Worm (Caenorhabditis elegans): Measurements from ENCODE around the gene mtrr-1.

mtrr-1 gene

DNA sequence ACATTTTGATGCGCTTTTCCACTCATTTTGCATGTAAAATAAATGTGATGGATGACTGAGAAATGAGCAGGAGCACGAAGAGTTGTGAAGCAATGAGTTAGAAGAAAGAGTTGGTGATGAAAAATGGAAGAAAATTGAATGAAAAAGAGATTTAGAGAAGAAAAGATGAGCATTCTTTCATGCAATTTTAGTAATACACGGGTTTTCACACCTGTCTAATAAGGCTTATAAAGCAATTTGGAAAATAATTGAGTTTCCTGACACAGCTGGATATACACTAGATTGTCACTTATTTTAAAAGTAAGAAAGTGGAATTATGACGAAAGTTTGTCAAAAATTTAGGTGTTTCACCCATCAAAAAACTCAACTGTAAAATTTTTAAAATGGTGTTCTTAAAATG lies 25.0 kb downstream of the mtrr-1 start:
- TF ChIP-seq ets-7 (tag; optimal IDR thresholded peaks at IDR 0.05) (no peak), hmg-4 (GFP tag; optimal IDR thresholded peaks at IDR 0.05) (no peak), scrt-1 (GFP tag; IDR thresholded peaks at IDR 0.05) (no peak), hnd-1 (tag; optimal IDR thresholded peaks at IDR 0.05) (no peak), ama-1 (optimal IDR thresholded peaks at IDR 0.05) (no peak), B0310.2 (tag; optimal IDR thresholded peaks at IDR 0.05) (no peak), ceh-36 (tag; optimal IDR thresholded peaks at IDR 0.05) (no peak), sea-1 (GFP tag; conservative IDR thresholded peaks at IDR 0.05) (no peak), tra-4 (tag; optimal IDR thresholded peaks at IDR 0.05) (no peak), tbx-37 (GFP tag; conservative IDR thresholded peaks at IDR 0.05) (no peak), aly-1 (tag; optimal IDR thresholded peaks at IDR 0.05) (no peak), tbx-11 (GFP tag; IDR thresholded peaks at IDR 0.05) (no peak), F13C5.2 (tag; optimal IDR thresholded peaks at IDR 0.05) (no peak)

DNA sequence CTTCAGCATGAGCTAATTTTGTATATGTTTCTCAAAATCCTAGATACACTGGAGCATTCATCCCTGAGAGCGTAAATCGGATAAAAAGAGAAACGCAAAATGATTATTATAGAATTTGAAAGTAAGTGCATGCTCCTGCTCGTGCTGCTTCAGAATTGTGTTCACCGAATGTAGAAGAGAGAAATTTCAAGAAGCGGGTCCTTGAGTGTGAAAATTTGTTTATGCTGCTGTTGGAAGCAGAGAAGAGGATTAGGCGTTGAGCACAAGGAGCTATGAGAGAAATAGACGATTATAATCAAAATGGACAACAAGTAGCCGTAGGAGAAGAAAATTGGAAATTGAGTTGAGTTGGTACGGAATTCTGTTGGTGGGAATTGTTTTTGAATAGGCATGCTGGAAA lies 25.9 kb downstream of the mtrr-1 start:
- TF ChIP-seq scrt-1 (GFP tag; IDR thresholded peaks at IDR 0.05) (no peak), ama-1 (optimal IDR thresholded peaks at IDR 0.05) (no peak), hnd-1 (tag; optimal IDR thresholded peaks at IDR 0.05) (no peak), ceh-13 (GFP tag; optimal IDR thresholded peaks at IDR 0.05) (no peak), flt-1 (GFP tag; IDR thresholded peaks at IDR 0.05) (no peak), F13C5.2 (tag; optimal IDR thresholded peaks at IDR 0.05) (no peak)

DNA sequence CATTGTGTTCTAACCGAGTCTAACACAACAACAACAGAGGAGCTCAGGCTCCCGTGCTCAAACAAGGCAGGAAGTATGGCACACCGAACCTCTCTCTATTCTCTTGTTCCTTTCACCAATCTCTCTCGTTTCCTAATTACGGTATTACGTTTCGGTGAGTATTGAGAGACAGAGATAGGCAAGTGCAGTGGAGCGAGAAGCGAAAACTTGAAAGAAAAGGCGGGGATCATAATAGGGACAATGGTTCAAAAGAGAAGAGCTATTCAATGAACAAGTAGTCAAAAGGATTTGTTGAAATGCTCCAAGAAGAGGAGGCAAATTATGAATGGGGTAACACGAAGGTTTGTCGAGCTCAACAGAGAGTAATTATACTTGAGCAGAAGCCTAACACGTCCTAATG lies 27.6 kb downstream of the mtrr-1 start:
- no peak for TF ChIP-seq scrt-1 (GFP tag; IDR thresholded peaks at IDR 0.05)
- TF ChIP-seq flt-1 (GFP tag; IDR thresholded peaks at IDR 0.05), result no peak
- TF ChIP-seq aly-1 (tag; optimal IDR thresholded peaks at IDR 0.05), result no peak
- no peak for TF ChIP-seq tbx-37 (GFP tag; conservative IDR thresholded peaks at IDR 0.05)

DNA sequence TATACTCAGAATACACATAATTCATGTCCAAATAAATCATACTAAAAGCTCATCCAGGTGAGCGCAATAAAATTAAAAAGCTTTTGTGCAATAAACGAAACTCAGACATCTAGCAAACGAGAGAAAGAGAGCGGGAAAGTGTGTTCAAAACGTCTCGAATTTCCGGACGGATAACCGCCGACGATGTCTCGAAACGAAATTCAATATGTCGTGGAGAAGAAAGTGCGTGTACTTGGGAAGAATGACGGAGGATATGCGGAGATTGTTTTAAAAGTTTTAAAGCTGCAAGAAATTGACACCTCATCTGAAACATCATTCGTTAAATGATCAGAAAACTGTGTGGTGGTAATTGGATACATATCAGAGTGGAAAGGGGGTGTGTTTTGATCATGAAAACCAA lies 29.0 kb downstream of the mtrr-1 start:
- TF ChIP-seq ets-7 (tag; optimal IDR thresholded peaks at IDR 0.05) (no peak), tbx-11 (GFP tag; IDR thresholded peaks at IDR 0.05) (no peak), aly-1 (tag; optimal IDR thresholded peaks at IDR 0.05) (no peak), ama-1 (optimal IDR thresholded peaks at IDR 0.05) (no peak), scrt-1 (GFP tag; IDR thresholded peaks at IDR 0.05) (no peak), hmg-4 (GFP tag; optimal IDR thresholded peaks at IDR 0.05) (no peak), tra-4 (tag; optimal IDR thresholded peaks at IDR 0.05) (no peak), hnd-1 (tag; optimal IDR thresholded peaks at IDR 0.05) (no peak), ceh-36 (tag; optimal IDR thresholded peaks at IDR 0.05) (no peak), ceh-13 (GFP tag; optimal IDR thresholded peaks at IDR 0.05) (no peak), flt-1 (GFP tag; IDR thresholded peaks at IDR 0.05) (no peak), sea-1 (GFP tag; conservative IDR thresholded peaks at IDR 0.05) (no peak)

DNA sequence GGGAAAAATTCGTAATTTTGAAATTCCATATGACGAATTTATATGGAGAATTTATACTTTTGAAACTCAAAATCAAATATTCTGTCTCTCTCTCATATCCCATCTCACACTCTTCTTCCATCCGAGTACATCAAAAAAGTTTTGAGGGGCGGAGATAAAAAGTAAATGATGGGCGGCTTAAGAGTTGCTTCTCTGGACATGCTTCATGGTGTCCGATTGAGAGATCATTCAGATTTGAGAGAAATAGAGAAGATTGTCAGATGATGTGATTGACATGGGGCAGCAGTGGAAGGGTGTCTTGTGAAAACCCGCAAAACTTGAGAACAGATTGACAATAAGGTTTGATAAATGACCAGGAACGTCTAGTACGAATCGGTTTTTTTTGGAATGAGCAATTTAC lies 29.9 kb downstream of the mtrr-1 start:
- TF ChIP-seq pes-1 (GFP tag; IDR thresholded peaks at IDR 0.05) (no peak), sea-1 (GFP tag; conservative IDR thresholded peaks at IDR 0.05) (no peak), ceh-36 (tag; optimal IDR thresholded peaks at IDR 0.05) (no peak), hmg-4 (GFP tag; optimal IDR thresholded peaks at IDR 0.05) (no peak), tbx-11 (GFP tag; IDR thresholded peaks at IDR 0.05) (no peak), ets-7 (tag; optimal IDR thresholded peaks at IDR 0.05) (no peak)

DNA sequence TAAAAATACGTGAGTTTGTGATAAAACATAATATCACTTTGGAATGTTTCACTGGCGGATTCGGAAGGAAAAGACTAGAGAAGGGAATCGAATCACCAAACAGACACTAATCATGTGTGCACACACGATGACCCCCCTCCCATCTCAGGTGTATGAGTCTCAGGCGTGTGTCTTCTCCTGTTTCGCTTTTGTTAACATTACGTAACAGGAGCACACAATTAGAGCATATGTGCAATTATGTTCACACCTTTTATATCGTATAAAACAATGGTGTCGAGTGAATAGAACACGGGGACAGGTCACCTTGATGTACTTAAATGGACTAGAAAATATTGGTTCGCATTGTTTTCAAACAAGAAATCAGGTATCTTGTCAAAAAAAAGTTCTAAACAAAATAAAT lies 31.0 kb downstream of the mtrr-1 start:
- TF ChIP-seq tbx-11 (GFP tag; IDR thresholded peaks at IDR 0.05), result no peak
- TF ChIP-seq hmg-4 (GFP tag; optimal IDR thresholded peaks at IDR 0.05), result peak; percentile 25

DNA sequence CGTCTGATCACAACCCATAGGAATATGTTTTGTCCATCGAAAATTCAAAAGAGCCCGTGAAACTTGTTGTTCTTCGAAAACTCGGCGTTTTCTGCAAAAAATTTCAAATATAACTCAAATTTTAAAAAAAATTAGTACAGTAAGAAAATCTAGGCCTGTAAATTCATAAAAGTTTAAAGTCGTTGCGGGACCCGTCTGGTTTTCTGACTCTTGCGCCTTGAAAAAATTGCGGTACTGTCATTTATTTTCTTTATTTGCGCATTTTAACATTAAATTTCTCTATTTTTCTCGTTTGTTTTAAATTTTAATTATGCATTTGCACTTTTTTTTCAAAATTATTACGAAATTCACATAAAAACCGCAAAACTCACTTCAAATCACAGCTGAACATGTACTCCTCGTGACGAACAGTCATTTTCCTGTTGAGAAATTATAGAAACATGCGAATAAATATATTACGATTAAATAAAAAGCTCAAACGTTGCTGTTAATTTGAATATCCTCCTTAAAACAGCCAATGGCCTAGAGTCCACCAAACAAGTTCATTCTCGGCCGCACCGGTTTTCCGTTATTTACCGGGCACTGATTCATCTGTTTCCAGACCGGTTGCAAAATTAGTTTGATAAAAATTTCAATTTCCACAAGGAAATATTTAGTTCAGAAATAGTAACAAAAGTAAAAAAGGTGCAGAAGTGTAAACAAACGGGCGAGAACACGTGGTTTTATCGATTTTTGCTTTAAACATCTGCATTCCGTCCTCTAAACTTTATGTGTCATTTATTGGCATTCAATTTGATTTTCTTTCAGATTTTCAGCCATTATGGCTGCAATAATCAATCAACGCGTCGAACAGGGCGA lies 33.5 kb downstream of the mtrr-1 start, which contains the start of the genes csa-1 and wdfy-2:
TSS of gene csa-1 (minus strand) at position 669 of the 858 bp plus-strand sequence.
TSS of gene wdfy-2 (plus strand) at position 808 of the 858 bp plus-strand sequence.
- no peak for TF ChIP-seq ceh-13 (GFP tag; optimal IDR thresholded peaks at IDR 0.05)

DNA sequence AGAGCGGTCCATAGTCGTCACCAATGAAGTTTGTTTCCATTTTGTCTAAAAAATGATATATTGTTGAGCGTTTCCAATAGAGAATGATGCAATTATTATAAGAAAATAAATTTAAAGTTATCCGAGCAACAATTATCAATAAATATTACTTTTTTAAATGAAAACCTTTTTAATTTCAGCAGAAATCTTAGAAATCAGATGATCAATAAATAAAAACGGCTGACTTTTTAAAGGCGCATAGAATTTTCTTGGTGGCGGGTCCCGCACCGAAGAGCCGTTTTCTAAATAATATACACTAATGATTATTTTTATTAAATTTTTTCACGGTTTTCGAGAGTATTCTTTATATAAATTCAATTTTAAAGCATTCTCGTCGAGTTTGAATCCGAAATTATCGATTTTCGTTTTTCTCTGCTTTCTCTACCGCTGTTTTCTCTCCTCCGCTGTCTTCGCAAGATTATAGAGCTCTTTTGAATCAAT lies 37.1 kb downstream of the mtrr-1 start, which contains the start of gene rab-39:
TSS of gene rab-39 (minus strand) at position 51 of the 480 bp plus-strand sequence.
- TF ChIP-seq F13C5.2 (tag; optimal IDR thresholded peaks at IDR 0.05), result peak; percentile 2
- no peak for TF ChIP-seq ama-1 (optimal IDR thresholded peaks at IDR 0.05)

DNA sequence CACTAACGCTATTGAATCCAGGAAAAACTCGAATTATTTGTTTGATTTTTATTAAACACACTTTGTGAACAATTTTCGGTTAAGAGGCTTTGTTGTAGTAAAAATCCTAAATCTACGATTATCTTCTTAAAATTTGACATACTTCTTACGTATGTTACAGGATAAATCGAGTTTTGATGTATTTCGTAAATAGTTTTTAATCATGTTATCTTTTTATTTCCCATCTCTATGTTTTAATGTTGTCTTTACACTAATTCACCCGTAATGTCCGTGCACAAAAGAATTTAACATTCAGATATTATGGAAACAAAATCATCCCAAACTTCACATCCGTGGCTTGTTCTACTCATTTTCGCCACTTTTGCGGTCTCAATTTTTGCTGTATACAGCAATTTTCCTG lies 37.9 kb downstream of the mtrr-1 start, which contains the start of gene egli-1:
TSS of gene egli-1 (plus strand) at position 301 of the 400 bp plus-strand sequence.
- TF ChIP-seq aly-1 (tag; optimal IDR thresholded peaks at IDR 0.05), result no peak
- TF ChIP-seq scrt-1 (GFP tag; IDR thresholded peaks at IDR 0.05), result no peak
- no peak for TF ChIP-seq flt-1 (GFP tag; IDR thresholded peaks at IDR 0.05)
- no peak for TF ChIP-seq hmg-4 (GFP tag; optimal IDR thresholded peaks at IDR 0.05)
- no peak for TF ChIP-seq tbx-11 (GFP tag; IDR thresholded peaks at IDR 0.05)
- no peak for TF ChIP-seq ets-7 (tag; optimal IDR thresholded peaks at IDR 0.05)
- TF ChIP-seq sea-1 (GFP tag; conservative IDR thresholded peaks at IDR 0.05), result no peak
- TF ChIP-seq tra-4 (tag; optimal IDR thresholded peaks at IDR 0.05), result no peak
- no peak for TF ChIP-seq hmbx-1 (tag; optimal IDR thresholded peaks at IDR 0.05)
- TF ChIP-seq ceh-36 (tag; optimal IDR thresholded peaks at IDR 0.05), result no peak
- no peak for TF ChIP-seq B0310.2 (tag; optimal IDR thresholded peaks at IDR 0.05)
- no peak for TF ChIP-seq hnd-1 (tag; optimal IDR thresholded peaks at IDR 0.05)
- TF ChIP-seq pes-1 (GFP tag; IDR thresholded peaks at IDR 0.05), result no peak
- TF ChIP-seq F13C5.2 (tag; optimal IDR thresholded peaks at IDR 0.05), result no peak
- TF ChIP-seq ceh-13 (GFP tag; optimal IDR thresholded peaks at IDR 0.05), result no peak
- TF ChIP-seq ama-1 (optimal IDR thresholded peaks at IDR 0.05), result no peak
- TF ChIP-seq tbx-37 (GFP tag; conservative IDR thresholded peaks at IDR 0.05), result no peak

Measured in whole organism, early embryonic.